Fruit fly (Drosophila melanogaster): ENCODE results near the gene CG9967.

CG9967 gene

dm6 chr2L:2363626-2364147, 6.5 kb upstream of the CG9967 start (continued):
- TF ChIP-seq Abd-B (GFP tag; optimal IDR thresholded peaks at IDR 0.05): peak; percentile 79
- TF ChIP-seq CG2889 (GFP tag; IDR thresholded peaks at IDR 0.05): no peak
- TF ChIP-seq CG3407 (GFP tag; optimal IDR thresholded peaks at IDR 0.05): peak; percentile 81
- no peak for TF ChIP-seq Tbp (GFP tag; optimal IDR thresholded peaks at IDR 0.05)
- TF ChIP-seq Atf3 (GFP tag; optimal IDR thresholded peaks at IDR 0.05): peak; percentile 19
- peak; percentile 90 for TF ChIP-seq kah (GFP tag; optimal IDR thresholded peaks at IDR 0.05)
- peak; percentile 82 for TF ChIP-seq CG14441 (GFP tag; IDR thresholded peaks at IDR 0.05)
- TF ChIP-seq NC2α (GFP tag; optimal IDR thresholded peaks at IDR 0.05): peak; percentile 59
- peak; percentile 81 for TF ChIP-seq CG5180 (GFP tag; optimal IDR thresholded peaks at IDR 0.05)
- peak; percentile 82; the same call in 2 of the 3 replicates for TF ChIP-seq C15 (GFP tag; IDR thresholded peaks at IDR 0.05)
- TF ChIP-seq BEAF-32 (GFP tag; optimal IDR thresholded peaks at IDR 0.05): no peak
- TF ChIP-seq crol (GFP tag; IDR thresholded peaks at IDR 0.05): 0 out of 2 replicates have a peak, but pooled peaks have one; percentile 24
- peak; percentile 90 for TF ChIP-seq D19A (tag; optimal IDR thresholded peaks at IDR 0.05)
- TF ChIP-seq ash1 (GFP tag; optimal IDR thresholded peaks at IDR 0.05): no peak
- TF ChIP-seq Ets65A (GFP tag): peak; percentile 83
- no peak for TF ChIP-seq pzg (GFP tag; optimal IDR thresholded peaks at IDR 0.05)
- TF ChIP-seq psq (GFP tag; optimal IDR thresholded peaks at IDR 0.05): peak; percentile 65
- peak; percentile 61 for TF ChIP-seq E2f2 (GFP tag; IDR thresholded peaks at IDR 0.05)

DNA sequence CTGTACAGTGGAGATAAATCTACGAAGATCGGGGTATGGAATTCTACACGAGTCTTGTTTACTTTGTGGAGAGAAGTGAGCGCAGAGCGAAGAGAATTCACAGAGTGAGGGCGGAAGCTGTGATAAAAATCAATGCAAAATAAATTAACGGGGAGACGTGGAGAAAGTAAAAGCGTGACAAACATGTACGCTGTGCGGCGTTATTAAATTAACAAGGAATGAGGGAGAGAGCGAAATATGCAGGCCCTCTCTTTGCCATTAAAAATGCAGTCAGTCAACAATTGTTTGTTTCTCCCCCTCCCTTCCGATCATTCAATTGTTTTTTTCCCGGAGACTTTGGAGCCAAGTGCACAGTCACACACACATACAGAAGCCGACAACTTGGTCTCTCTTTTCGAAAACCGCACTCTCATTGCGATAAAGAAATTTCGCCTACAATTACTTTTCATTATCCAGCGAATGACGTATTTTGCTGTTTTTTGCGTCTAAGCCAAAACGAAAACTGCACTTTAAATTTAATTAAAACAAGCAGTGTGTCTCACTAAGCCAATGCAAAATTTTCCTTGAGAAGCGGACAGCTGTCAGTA, 5.7 kb upstream of the CG9967 start:
- TF ChIP-seq CG7357 (GFP tag; IDR thresholded peaks at IDR 0.05) (no peak), Med (GFP tag) (peak; percentile 1), CG9797 (GFP tag; optimal IDR thresholded peaks at IDR 0.05) (no peak), Adf1 (GFP tag; IDR thresholded peaks at IDR 0.05) (no peak), D (optimal IDR thresholded peaks at IDR 0.05) (no peak), D (GFP tag; optimal IDR thresholded peaks at IDR 0.05) (no peak), Hr51 (GFP tag; optimal IDR thresholded peaks at IDR 0.05) (no peak), crol (GFP tag; IDR thresholded peaks at IDR 0.05) (peak; percentile 38; the same call in 1 of the 2 replicates), CG6813 (GFP tag; optimal IDR thresholded peaks at IDR 0.05) (no peak), CG15696 (tag; optimal IDR thresholded peaks at IDR 0.05) (no peak), CG18764 (GFP tag; optimal IDR thresholded peaks at IDR 0.05) (no peak), CG2889 (GFP tag; IDR thresholded peaks at IDR 0.05) (no peak), HLH54F (GFP tag; optimal IDR thresholded peaks at IDR 0.05) (no peak), gcm (GFP tag; optimal IDR thresholded peaks at IDR 0.05) (peak; percentile 73), CG7372 (GFP tag; IDR thresholded peaks at IDR 0.05) (no peak), CG2120 (GFP tag; optimal IDR thresholded peaks at IDR 0.05) (no peak), CG11723 (GFP tag; optimal IDR thresholded peaks at IDR 0.05) (no peak), Ssrp (tag; optimal IDR thresholded peaks at IDR 0.05) (no peak), sens-2 (GFP tag; IDR thresholded peaks at IDR 0.05) (no peak), CG12769 (tag; optimal IDR thresholded peaks at IDR 0.05) (no peak), ci (GFP tag; IDR thresholded peaks at IDR 0.05) (0 out of 3 replicates have a peak, but pooled peaks have one; percentile 19), Mad (GFP tag; optimal IDR thresholded peaks at IDR 0.05) (no peak), CG4854 (GFP tag; optimal IDR thresholded peaks at IDR 0.05) (no peak), twi (tag; optimal IDR thresholded peaks at IDR 0.05) (no peak), grau (tag; optimal IDR thresholded peaks at IDR 0.05) (peak; percentile 65), ac (GFP tag; optimal IDR thresholded peaks at IDR 0.05) (no peak), seq (GFP tag; IDR thresholded peaks at IDR 0.05) (0 out of 2 replicates have a peak, but pooled peaks have one; percentile 10), Sry-δ (GFP tag; optimal IDR thresholded peaks at IDR 0.05) (no peak), tna (GFP tag; IDR thresholded peaks at IDR 0.05; ENCODE audit: partially characterized antibody) (peak; percentile 26; the same call in 1 of the 2 replicates), vvl (GFP tag; IDR thresholded peaks at IDR 0.05) (no peak), Sox102F (GFP tag; optimal IDR thresholded peaks at IDR 0.05) (no peak), Side (GFP tag; optimal IDR thresholded peaks at IDR 0.05) (no peak), Bgb (GFP tag; IDR thresholded peaks at IDR 0.05; ENCODE audit: partially characterized antibody) (no peak), Nf-YC (tag; optimal IDR thresholded peaks at IDR 0.05) (no peak)
